Worm (Caenorhabditis elegans): ENCODE measurements around the gene urm-1.

Gene urm-1

DNA sequence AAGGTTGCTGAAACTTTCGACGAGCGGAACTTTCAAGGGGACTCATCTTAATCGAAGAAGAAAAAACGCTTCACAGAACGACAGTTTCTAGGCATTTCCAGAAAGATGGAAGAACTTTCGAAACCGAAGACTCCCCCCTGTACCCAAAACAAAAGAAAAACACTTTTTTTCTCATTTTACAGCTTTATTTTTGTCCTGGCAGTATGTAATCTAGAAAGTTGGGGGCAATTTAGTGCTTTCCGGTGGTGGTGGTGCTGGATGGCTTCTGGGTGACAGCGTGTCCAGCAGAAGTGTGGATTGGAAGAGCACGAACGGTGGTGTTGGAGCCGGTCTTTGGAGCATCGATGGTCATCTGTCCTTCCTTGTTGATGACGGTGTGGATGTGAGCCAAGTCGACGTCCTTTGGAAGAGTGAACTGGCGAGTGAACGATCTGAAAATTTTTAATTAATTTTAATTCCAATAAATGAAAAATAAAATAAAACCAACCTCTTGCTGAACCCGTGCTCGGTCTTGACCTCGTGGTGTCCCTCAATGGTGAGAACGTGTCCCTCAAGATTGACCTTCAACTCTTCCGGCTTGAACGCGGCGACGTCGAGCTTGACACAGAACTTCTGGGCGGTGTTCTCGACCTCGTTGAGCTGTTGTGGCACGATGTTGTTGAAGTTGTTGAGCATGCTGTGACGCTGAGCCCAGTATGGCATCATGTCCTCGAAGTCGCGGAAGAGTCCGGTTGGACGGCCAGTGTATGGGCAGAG is 841 bp downstream of the urm-1 start:
- peak; percentile 90 for TF ChIP-seq Y79H2A.3 (GFP tag; conservative IDR thresholded peaks at IDR 0.05)
- no peak for TF ChIP-seq chd-7 (tag; optimal IDR thresholded peaks at IDR 0.05)
- peak; percentile 96 for TF ChIP-seq lin-26 (GFP tag; IDR thresholded peaks at IDR 0.05)
- peak; percentile 88 for TF ChIP-seq snpc-3.4 (tag; optimal IDR thresholded peaks at IDR 0.05)
- no peak for TF ChIP-seq ztf-26 (tag; optimal IDR thresholded peaks at IDR 0.05)
- peak; percentile 64 for TF ChIP-seq dpff-1 (tag; optimal IDR thresholded peaks at IDR 0.05)
- no peak for TF ChIP-seq T07F8.4 (tag; optimal IDR thresholded peaks at IDR 0.05)
- peak; percentile 55 for TF ChIP-seq ama-1 (optimal IDR thresholded peaks at IDR 0.05)
- TF ChIP-seq ama-1 (GFP tag; optimal IDR thresholded peaks at IDR 0.05) = peak in 1 of 2 experiments; percentile 91
- TF ChIP-seq hmg-20 (GFP tag; IDR thresholded peaks at IDR 0.05) = peak; percentile 10; the same call in 1 of the 2 replicates
- TF ChIP-seq Y53G8AR.9 (GFP tag; conservative IDR thresholded peaks at IDR 0.05) = peak; percentile 93
- no peak for TF ChIP-seq nhr-80 (tag; optimal IDR thresholded peaks at IDR 0.05)
- peak; percentile 41; the same call in 1 of the 2 replicates for TF ChIP-seq madf-3 (GFP tag; IDR thresholded peaks at IDR 0.05)
- TF ChIP-seq lsl-1 (GFP tag; optimal IDR thresholded peaks at IDR 0.05) = peak; percentile 48
- TF ChIP-seq nhr-179 (tag; optimal IDR thresholded peaks at IDR 0.05) = no peak
- no peak for TF ChIP-seq ceh-79 (tag; optimal IDR thresholded peaks at IDR 0.05)
- peak; percentile 46; the same call in 1 of the 2 replicates for TF ChIP-seq Y56A3A.18 (GFP tag; IDR thresholded peaks at IDR 0.05)
- TF ChIP-seq nhr-90 (tag; optimal IDR thresholded peaks at IDR 0.05) = peak; percentile 58
- peak; percentile 57 for TF ChIP-seq ekl-4 (GFP tag; IDR thresholded peaks at IDR 0.05)
- 0 out of 2 replicates have a peak, but pooled peaks have one; percentile 30 for TF ChIP-seq nfya-2 (GFP tag; IDR thresholded peaks at IDR 0.05)
- TF ChIP-seq madf-8 (GFP tag; conservative IDR thresholded peaks at IDR 0.05) = peak; percentile 70
- TF ChIP-seq Y67H2A.10 (GFP tag; conservative IDR thresholded peaks at IDR 0.05) = peak; percentile 48; the same call in 1 of the 2 replicates
- TF ChIP-seq F39B2.1 (GFP tag; IDR thresholded peaks at IDR 0.05) = peak; percentile 5
- peak; percentile 95 for TF ChIP-seq hrde-1 (tag; optimal IDR thresholded peaks at IDR 0.05; ENCODE audit: borderline replicate concordance)
- no peak for TF ChIP-seq ztf-22 (GFP tag; optimal IDR thresholded peaks at IDR 0.05)
- TF ChIP-seq sptf-2 (GFP tag; optimal IDR thresholded peaks at IDR 0.05) = peak; percentile 52
- no peak for TF ChIP-seq F52B5.7 (tag; optimal IDR thresholded peaks at IDR 0.05)
- TF ChIP-seq atf-7 (tag; optimal IDR thresholded peaks at IDR 0.05) = peak; percentile 17
- peak; percentile 78 for TF ChIP-seq ceh-58 (GFP tag; IDR thresholded peaks at IDR 0.05)
- peak; percentile 94; the same call in 1 of the 2 replicates for TF ChIP-seq Y95B8A.8 (GFP tag; IDR thresholded peaks at IDR 0.05)
- peak; percentile 54 for TF ChIP-seq attf-5 (GFP tag; optimal IDR thresholded peaks at IDR 0.05)
- no peak for TF ChIP-seq cebp-1 (GFP tag; IDR thresholded peaks at IDR 0.05)
- TF ChIP-seq cebp-1 (tag; optimal IDR thresholded peaks at IDR 0.05) = peak; percentile 76
- peak; percentile 59 for TF ChIP-seq pbrm-1 (GFP tag; IDR thresholded peaks at IDR 0.05)
- TF ChIP-seq snpc-4 (GFP tag; optimal IDR thresholded peaks at IDR 0.05) = peak; percentile 51
- peak in 3 of 4 experiments; percentile 9 to 78 (median 29) for TF ChIP-seq snpc-4 (tag; optimal IDR thresholded peaks at IDR 0.05)
- peak; percentile 44 for TF ChIP-seq F33H1.4 (GFP tag; IDR thresholded peaks at IDR 0.05)
- peak; percentile 79 for TF ChIP-seq dox-1 (GFP tag; IDR thresholded peaks at IDR 0.05)
- peak; percentile 55 for TF ChIP-seq mcd-1 (GFP tag; IDR thresholded peaks at IDR 0.05)
- TF ChIP-seq tbp1 (GFP tag; optimal IDR thresholded peaks at IDR 0.05) = peak; percentile 62
- peak; percentile 45; the same call in 1 of the 2 replicates for TF ChIP-seq C17E4.6 (GFP tag; IDR thresholded peaks at IDR 0.05)
- no peak for TF ChIP-seq ets-4 (GFP tag; optimal IDR thresholded peaks at IDR 0.05)
- peak; percentile 51 for TF ChIP-seq unc-130 (GFP tag; optimal IDR thresholded peaks at IDR 0.05)
- TF ChIP-seq D2030.7 (GFP tag; IDR thresholded peaks at IDR 0.05) = peak; percentile 88
- TF ChIP-seq F49E8.2 (tag; optimal IDR thresholded peaks at IDR 0.05; ENCODE audit: insufficient read depth) = peak; percentile 92
- peak; percentile 69 for TF ChIP-seq rcor-1 (GFP tag; IDR thresholded peaks at IDR 0.05)
- TF ChIP-seq F57A8.1 (GFP tag; optimal IDR thresholded peaks at IDR 0.05) = no peak
- TF ChIP-seq athp-1 (tag; optimal IDR thresholded peaks at IDR 0.05) = peak; percentile 58
